Worm (Caenorhabditis elegans): Measurements from ENCODE around the gene C25G4.8.

The C25G4.8 gene

DNA sequence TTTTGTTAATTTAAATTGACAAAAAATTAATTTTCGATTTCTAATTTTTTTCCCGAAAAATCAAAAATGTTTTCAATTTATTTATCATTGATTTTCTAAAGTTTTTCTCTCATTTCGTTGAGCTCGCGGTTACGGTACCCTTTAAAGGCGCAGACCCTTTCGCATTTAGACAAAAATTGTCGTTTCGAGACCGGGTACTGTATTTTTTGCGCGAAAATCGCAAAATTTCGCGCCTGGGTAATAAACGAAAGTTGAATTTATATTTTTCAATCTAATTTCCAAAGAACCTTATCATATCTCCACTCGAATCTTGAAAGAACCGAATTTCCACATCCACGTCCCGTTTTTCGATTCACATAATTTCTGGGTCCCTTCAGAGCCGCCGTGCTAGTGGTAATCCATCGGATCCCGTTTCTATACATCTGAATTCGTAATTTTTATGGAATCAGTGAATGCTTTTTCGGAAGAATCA, 17.8 kb downstream of the C25G4.8 start, which contains the start of gene C25G4.3:
TSS of gene C25G4.3 (minus strand) at position 422 of the 472 bp plus-strand sequence.
- no peak for TF ChIP-seq unc-62 (GFP tag; optimal IDR thresholded peaks at IDR 0.05)

DNA sequence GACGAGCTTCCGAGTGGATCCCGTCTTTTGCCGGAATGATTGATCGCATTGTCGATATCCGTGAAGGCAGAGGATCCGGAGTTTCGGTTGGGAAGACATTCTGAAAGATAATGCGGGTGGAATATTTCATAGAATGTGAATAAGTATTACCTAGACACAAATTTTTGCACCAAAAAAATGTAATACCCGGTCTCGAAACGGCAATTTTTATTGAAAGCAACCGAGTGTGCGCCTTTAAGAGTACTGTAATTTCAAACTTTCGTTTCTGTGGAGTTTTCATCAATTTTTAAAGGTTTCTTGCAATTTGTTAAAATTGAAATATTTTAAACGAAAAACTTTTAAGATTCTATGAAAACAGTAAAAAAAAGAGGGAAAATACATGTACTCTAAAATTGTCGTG, 19.3 kb downstream of the C25G4.8 start, which contains the start of gene C25G4.2:
TSS of gene C25G4.2 (minus strand) at position 100 of the 400 bp plus-strand sequence.
- no peak for TF ChIP-seq unc-62 (GFP tag; optimal IDR thresholded peaks at IDR 0.05)

DNA sequence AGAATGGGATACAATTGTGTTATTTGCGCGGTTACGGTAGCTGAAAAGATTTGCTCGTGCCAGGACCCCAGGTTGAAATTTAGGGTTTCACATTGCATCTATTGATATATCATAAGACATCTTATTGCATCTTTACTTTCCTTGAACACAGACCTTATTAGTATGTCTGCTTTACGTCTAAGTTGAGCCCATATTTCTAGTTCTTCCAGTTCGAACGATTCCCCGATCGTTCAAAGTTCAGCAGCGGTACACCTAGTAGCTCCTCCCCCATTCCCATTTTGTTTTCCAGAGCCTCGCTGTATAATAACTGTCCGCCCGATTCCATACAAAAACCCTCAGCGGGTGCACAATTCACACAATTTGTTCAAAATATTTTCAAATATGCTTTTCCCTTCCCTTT, 21.6 kb downstream of the C25G4.8 start, which contains the start of gene C25G4.17:
TSS of gene C25G4.17 (plus strand) at position 301 of the 400 bp plus-strand sequence.
- TF ChIP-seq unc-62 (GFP tag; optimal IDR thresholded peaks at IDR 0.05), result no peak

DNA sequence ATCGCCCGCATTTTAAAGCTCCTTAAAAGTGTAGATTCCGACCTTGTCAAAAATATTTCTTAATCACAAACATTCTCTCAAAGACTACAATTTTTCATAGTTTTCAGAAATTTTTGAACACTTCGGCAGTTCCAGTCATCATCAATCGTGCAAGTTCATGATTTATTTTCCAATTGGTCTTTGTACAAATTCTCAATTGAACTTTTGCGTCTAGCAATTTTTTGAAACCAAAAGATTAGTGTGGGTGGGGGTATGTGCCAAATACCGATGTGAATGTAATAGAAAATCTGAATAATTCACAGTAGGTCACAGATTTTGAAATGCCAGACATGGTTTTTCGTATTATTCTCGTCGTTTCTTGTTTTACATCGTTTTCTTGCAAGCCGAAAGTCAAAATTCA, 24.9 kb downstream of the C25G4.8 start, which contains the start of gene clec-185:
TSS of gene clec-185 (plus strand) at position 301 of the 400 bp plus-strand sequence.
- no peak for TF ChIP-seq unc-62 (GFP tag; optimal IDR thresholded peaks at IDR 0.05)

ce11 chrIV:12435442-12435841, 27.8 kb downstream of the C25G4.8 start, which contains the start of gene irg-4:
Gene irg-4, plus strand, starts transcription at chrIV:12435833.
- no peak for TF ChIP-seq unc-62 (GFP tag; optimal IDR thresholded peaks at IDR 0.05)

DNA sequence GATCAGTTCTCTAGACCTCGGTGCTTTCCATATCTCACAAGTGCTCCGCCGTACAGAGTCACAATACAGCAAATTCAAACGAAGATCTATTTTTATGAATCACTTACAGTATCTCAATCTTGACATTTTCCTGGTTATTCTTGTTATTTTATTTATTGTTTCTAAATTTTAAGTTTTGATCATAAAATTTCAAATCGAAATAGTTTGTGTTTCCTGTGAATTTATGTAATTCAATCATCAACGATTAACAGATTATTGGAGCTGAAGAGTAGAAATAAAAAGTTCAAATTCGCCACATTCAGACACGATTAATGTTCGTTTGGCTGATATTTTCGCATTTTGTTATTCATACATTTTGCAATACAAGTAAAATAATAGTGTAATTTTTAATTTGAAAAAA, 30.9 kb downstream of the C25G4.8 start, which contains the start of gene clec-184:
TSS of gene clec-184 (plus strand) at position 301 of the 400 bp plus-strand sequence.
- TF ChIP-seq unc-62 (GFP tag; optimal IDR thresholded peaks at IDR 0.05), result no peak

DNA sequence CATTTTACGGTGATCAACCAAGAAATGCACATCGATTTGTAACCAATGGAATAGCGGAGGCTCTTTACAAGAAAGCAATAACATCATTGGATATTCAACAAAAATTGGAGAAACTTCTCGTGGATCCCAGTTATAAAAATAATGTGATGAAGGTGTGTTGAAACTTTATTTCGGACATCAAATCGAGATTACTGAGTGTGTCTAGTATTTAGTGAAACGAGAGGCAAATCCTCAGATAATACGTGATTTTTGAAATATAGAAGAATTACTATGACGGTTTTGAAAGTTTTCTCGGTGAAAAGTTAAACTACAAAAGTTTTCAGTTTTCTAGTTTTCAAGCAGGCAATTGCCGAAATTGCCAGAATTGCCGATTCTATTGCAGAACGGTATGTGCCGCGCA, 31.5 kb downstream of the C25G4.8 start:
- no peak for TF ChIP-seq unc-62 (GFP tag; optimal IDR thresholded peaks at IDR 0.05)

DNA sequence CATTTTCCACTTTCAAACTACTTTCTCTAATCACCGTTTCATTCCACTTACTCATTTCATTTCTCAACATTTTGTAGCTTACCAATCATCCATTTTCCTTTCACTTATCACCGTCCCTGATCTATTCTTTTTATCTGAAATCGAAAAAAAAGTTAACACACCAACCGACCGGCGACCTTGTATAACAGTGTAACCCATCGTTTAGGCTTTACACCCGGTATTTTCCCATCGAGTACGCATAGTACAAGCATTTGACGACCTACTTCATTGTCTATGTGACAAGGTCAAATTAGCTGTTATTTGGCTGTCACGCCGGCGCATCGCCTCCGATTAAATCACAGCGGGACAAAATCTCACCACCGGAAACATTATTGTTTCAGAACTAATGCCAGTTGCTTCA, 33.8 kb downstream of the C25G4.8 start:
- no peak for TF ChIP-seq unc-62 (GFP tag; optimal IDR thresholded peaks at IDR 0.05)

DNA sequence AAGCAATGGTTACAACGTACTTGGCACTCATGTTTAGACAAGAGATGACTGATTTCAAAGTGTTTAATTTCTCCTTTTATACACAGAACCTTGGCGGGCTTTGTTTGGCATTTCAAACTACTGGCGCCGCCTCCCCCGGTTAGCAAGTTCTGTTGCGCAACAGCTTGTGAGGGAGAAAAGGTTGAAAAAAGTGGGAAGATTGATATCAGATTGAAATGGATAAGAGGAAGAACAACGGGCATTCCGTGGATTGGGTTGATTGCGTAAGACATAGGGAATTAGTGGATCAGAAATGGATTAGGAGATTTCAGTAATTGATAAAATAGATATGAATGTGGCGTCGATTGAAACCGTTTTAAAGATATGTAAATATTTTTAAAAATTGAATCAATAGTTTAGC, 34.8 kb downstream of the C25G4.8 start, which contains the start of gene col-130:
TSS of gene col-130 (minus strand) at position 50 of the 400 bp plus-strand sequence.
- TF ChIP-seq unc-62 (GFP tag; optimal IDR thresholded peaks at IDR 0.05), result no peak

ce11 chrIV:12427687-12428284, 35.5 kb downstream of the C25G4.8 start:
- TF ChIP-seq unc-62 (GFP tag; optimal IDR thresholded peaks at IDR 0.05), result no peak

DNA sequence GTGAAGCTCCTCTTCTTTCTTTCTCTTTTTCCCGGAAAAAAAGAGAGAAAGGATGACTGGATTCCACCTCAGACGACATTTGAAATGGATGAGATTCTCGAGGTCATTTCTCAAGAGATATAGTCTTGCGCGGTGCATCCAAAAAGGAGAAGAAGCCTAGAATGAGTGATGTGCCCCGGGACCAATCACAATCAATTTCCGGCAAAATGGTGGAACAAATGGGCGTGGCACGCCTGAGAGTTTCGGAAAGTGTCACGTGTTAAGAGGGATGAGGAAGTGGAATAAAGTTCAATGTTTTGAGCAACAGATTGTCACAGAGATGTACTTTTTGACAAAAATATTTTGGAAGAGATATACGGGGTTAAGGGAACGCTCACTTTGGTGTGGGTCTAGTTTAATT, 37.7 kb downstream of the C25G4.8 start:
- no peak for TF ChIP-seq unc-62 (GFP tag; optimal IDR thresholded peaks at IDR 0.05)

ce11 chrIV:12420455-12420854, 42.8 kb downstream of the C25G4.8 start, which contains the start of gene ugt-65:
Gene ugt-65, plus strand, starts transcription at chrIV:12420683.
- TF ChIP-seq unc-62 (GFP tag; optimal IDR thresholded peaks at IDR 0.05), result no peak

ce11 chrIV:12419291-12419690, 44.0 kb downstream of the C25G4.8 start:
- no peak for TF ChIP-seq unc-62 (GFP tag; optimal IDR thresholded peaks at IDR 0.05)

DNA sequence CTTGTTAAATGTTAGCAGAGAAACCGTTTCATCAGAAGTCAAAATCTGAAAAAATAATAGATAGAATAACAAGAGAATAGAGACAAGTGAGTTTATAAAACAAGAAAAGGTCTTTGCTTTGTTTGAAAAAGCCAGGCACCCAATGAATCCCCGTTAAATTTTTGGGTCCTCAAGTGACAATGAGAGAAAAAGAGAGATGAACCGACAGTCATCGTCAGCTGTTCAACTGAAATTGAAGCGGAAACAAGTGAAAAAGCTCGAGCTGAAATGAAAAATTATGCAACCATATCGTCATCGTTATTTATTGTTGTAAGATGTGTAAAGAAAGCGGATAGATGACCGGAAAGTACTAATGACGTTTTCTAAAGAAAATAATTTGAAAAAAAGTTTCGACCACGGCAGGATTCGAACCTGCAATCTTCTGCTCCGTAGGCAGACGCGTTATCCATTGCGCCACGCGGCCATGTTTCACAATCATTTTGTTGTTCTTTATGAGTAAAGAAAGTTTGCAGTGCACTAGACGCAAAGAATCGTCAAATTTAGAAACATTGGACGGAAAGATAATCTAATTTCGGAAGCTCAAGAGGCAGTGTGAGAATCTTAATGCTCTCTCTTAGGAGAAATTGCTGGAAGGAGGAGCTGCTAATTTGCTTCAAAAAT, 45.6 kb downstream of the C25G4.8 start, which contains the start of gene F08G5.3:
TSS of gene F08G5.3 (minus strand) at position 51 of the 660 bp plus-strand sequence.
- no peak for TF ChIP-seq unc-62 (GFP tag; optimal IDR thresholded peaks at IDR 0.05)

DNA sequence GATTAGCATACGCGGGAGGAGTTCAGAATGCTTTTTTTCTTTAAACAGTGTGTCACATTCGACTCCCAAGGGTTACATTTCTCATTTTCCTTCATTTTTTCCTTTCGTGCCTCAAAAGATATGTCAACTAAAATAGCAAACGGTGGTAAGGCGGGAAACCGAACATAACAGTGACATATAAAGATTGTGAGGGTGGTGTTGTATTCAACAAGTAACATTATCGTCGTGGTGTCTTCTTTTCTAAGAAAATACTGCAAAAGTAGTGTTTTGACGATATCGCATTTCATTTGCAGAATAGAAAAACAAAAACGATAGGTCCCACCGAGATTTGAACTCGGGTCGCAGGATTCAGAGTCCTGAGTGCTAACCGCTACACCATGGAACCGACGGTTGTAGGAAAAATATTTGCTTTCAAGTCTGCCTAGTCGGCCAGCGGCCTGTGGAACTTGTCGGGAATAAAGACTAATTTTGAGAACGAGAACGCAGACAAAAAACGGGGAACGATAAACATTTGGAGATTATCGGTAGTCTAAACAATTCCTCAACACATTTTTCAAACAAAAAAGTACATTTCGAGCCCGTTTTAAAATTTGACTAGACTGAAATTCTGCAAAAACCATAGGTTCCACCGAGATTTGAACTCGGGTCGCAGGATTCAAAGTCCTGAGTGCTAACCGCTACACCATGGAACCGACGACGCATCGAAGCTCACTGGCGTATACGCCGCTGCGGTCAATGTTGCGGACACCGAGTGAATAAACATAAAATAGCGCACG, 46.5 kb downstream of the C25G4.8 start:
- TF ChIP-seq unc-62 (GFP tag; optimal IDR thresholded peaks at IDR 0.05), result no peak

DNA sequence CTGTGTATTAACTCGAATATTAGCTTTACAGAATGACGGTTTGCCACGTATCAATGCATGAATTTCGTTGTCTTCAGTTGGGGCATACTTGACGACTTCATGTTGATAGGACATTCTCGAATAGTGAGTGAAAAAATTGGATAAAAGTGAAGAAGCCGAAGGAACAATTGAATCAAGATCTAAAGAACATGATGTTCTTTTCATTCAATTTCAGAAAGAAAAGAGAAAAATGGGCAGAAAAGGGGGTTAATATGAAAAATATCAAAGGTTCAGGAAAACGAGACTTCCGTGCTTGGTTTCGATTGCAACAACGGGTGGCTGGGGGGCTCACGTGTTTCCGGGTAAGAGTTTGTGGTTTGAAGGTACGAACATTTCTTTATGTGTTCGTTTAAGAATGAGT, 48.7 kb downstream of the C25G4.8 start:
- no peak for TF ChIP-seq unc-62 (GFP tag; optimal IDR thresholded peaks at IDR 0.05)
